Fruit fly (Drosophila melanogaster): ENCODE results near the gene CG33635.

The CG33635 gene

dm6 chr2L:158649-159257 is at the start of gene CG33635, which contains the start of gene spen (continued):
- TF ChIP-seq CG12104 (GFP tag; optimal IDR thresholded peaks at IDR 0.05) (no peak), YL-1 (GFP tag; optimal IDR thresholded peaks at IDR 0.05) (no peak), CHES-1-like (GFP tag; optimal IDR thresholded peaks at IDR 0.05) (peak; percentile 65), Bgb (GFP tag; IDR thresholded peaks at IDR 0.05; ENCODE audit: partially characterized antibody) (no peak), CG14050 (GFP tag; IDR thresholded peaks at IDR 0.05) (no peak), schlank (tag; optimal IDR thresholded peaks at IDR 0.05) (peak; percentile 15), NC2β (GFP tag; optimal IDR thresholded peaks at IDR 0.05) (peak; percentile 37), CG2129 (GFP tag; IDR thresholded peaks at IDR 0.05; ENCODE audit: partially characterized antibody) (no peak), CG12659 (GFP tag; optimal IDR thresholded peaks at IDR 0.05) (peak; percentile 83), shn (GFP tag; optimal IDR thresholded peaks at IDR 0.05) (peak; percentile 11), salm (tag; optimal IDR thresholded peaks at IDR 0.05) (peak; percentile 53), pnt (GFP tag; optimal IDR thresholded peaks at IDR 0.05) (no peak), Mad (GFP tag; optimal IDR thresholded peaks at IDR 0.05) (no peak), unpg (GFP tag; optimal IDR thresholded peaks at IDR 0.05) (peak; percentile 28), CrebB (tag; optimal IDR thresholded peaks at IDR 0.05) (peak; percentile 58), CG9215 (GFP tag; IDR thresholded peaks at IDR 0.05) (no peak), cato (GFP tag; optimal IDR thresholded peaks at IDR 0.05; ENCODE audit: borderline replicate concordance) (no peak), CG5245 (GFP tag; optimal IDR thresholded peaks at IDR 0.05) (no peak), B-H1 (GFP tag; IDR thresholded peaks at IDR 0.05) (no peak), CG13296 (GFP tag; optimal IDR thresholded peaks at IDR 0.05) (peak; percentile 50), dmrt11E (tag; optimal IDR thresholded peaks at IDR 0.05) (peak; percentile 16), peb (GFP tag; IDR thresholded peaks at IDR 0.05) (no peak), B-H2 (GFP tag; optimal IDR thresholded peaks at IDR 0.05) (peak; percentile 56), knrl (GFP tag; IDR thresholded peaks at IDR 0.05; ENCODE audit: partially characterized antibody) (no peak), Lpt (GFP tag; optimal IDR thresholded peaks at IDR 0.05) (no peak), aop (GFP tag; IDR thresholded peaks at IDR 0.05) (no peak), Sin3A (optimal IDR thresholded peaks at IDR 0.05) (peak; percentile 29), pho (GFP tag; optimal IDR thresholded peaks at IDR 0.05) (peak; percentile 29), Ada2b (GFP tag; IDR thresholded peaks at IDR 0.05) (no peak), fd3F (GFP tag; optimal IDR thresholded peaks at IDR 0.05) (no peak), mirr (GFP tag; optimal IDR thresholded peaks at IDR 0.05) (peak; percentile 80), CG12219 (GFP tag; optimal IDR thresholded peaks at IDR 0.05) (peak; percentile 35), Abd-B (GFP tag; optimal IDR thresholded peaks at IDR 0.05) (no peak), CG10543 (GFP tag; optimal IDR thresholded peaks at IDR 0.05) (peak; percentile 78), croc (GFP tag; conservative IDR thresholded peaks at IDR 0.05) (no peak), hkb (optimal IDR thresholded peaks at IDR 0.05) (no peak), hkb (GFP tag; IDR thresholded peaks at IDR 0.05) (no peak), CG2120 (GFP tag; optimal IDR thresholded peaks at IDR 0.05) (peak; percentile 34), Trl (optimal IDR thresholded peaks at IDR 0.05) (no peak), Trl (GFP tag; optimal IDR thresholded peaks at IDR 0.05) (no peak), C15 (GFP tag; IDR thresholded peaks at IDR 0.05) (no peak), CG7372 (GFP tag; IDR thresholded peaks at IDR 0.05) (no peak), grn (GFP tag; optimal IDR thresholded peaks at IDR 0.05) (no peak), slp2 (GFP tag; optimal IDR thresholded peaks at IDR 0.05) (no peak), CG13894 (tag; optimal IDR thresholded peaks at IDR 0.05) (peak; percentile 74), Eip74EF (GFP tag; optimal IDR thresholded peaks at IDR 0.05) (peak in 1 of 2 experiments; percentile 10), Adf1 (GFP tag; IDR thresholded peaks at IDR 0.05) (no peak), CG32767 (GFP tag; IDR thresholded peaks at IDR 0.05) (no peak), oc (tag; optimal IDR thresholded peaks at IDR 0.05) (peak; percentile 43), CG4360 (GFP tag; IDR thresholded peaks at IDR 0.05) (no peak), CG9932 (GFP tag; IDR thresholded peaks at IDR 0.05) (no peak), bigmax (GFP tag; optimal IDR thresholded peaks at IDR 0.05) (peak; percentile 48)
